Worm (Caenorhabditis elegans) whole organism, L4 larva: ENCODE results near the gene C06B3.1.

Source experiments
- F37D6.2 ChIP-seq: sonication (generic microtip); optimal IDR thresholded peaks from 2 replicates; lab custom pipeline; 2016; ENCODE audit warnings: mild to moderate bottlenecking, missing genetic modification characterization, missing compliant biosample characterization
- R02D3.7 ChIP-seq: fragments of 150-350 bp; sonication (generic microtip); optimal IDR thresholded peaks from 3 replicates; lab custom pipeline; 2014; ENCODE audit warnings: missing biosample characterization, missing genetic modification characterization
- T26A8.4 ChIP-seq: fragments of 200-800 bp; sonication (Bioruptor generic); IDR thresholded peaks from 2 replicates; pipeline ENCODE4 v1.3.6; 2022; ENCODE audit warnings: missing genetic modification characterization, missing compliant biosample characterization
- Y105C5A.15 ChIP-seq: fragments of 200-800 bp; sonication (Bioruptor generic); IDR thresholded peaks from 2 replicates; pipeline ENCODE4 v1.3.6; 2022; ENCODE audit warnings: missing genetic modification characterization, missing compliant biosample characterization
- Y5F2A.4 ChIP-seq: fragments of 200-800 bp; sonication (Bioruptor generic); optimal IDR thresholded peaks from 2 replicates; lab custom pipeline; 2018; ENCODE audit warnings: mild to moderate bottlenecking, missing genetic modification characterization, missing compliant biosample characterization
- Y75B8A.6 ChIP-seq: fragments of 200-800 bp; sonication (Bioruptor generic); IDR thresholded peaks from 2 replicates; pipeline ENCODE4 v1.3.6; 2022; ENCODE audit warnings: missing genetic modification reagents, missing genetic modification characterization, missing compliant biosample characterization
- ZK337.2 ChIP-seq: fragments of 200-800 bp; sonication (Bioruptor generic); IDR thresholded peaks from 2 replicates; pipeline ENCODE4 v1.3.6; 2022; ENCODE audit warnings: missing genetic modification reagents, missing genetic modification characterization, missing compliant biosample characterization
- aha-1 ChIP-seq: fragments of 150-350 bp; peaks from one replicate; lab custom pipeline; 2014; ENCODE audit warnings: missing biosample characterization, missing genetic modification characterization
- aly-2 ChIP-seq: sonication (generic microtip); optimal IDR thresholded peaks from 2 replicates; lab custom pipeline; 2018; ENCODE audit warnings: missing biosample characterization, missing genetic modification characterization
- attf-4 ChIP-seq: sonication (generic microtip); optimal IDR thresholded peaks from 3 replicates; lab custom pipeline; 2017; ENCODE audit warnings: missing biosample characterization, missing genetic modification characterization
- ceh-28 ChIP-seq: fragments of 150-350 bp; optimal IDR thresholded peaks from 2 replicates; lab custom pipeline; 2014; ENCODE audit warnings: missing biosample characterization, missing genetic modification reagents, missing genetic modification characterization
- ceh-62 ChIP-seq: sonication (generic microtip); optimal IDR thresholded peaks from 2 replicates; lab custom pipeline; 2017; ENCODE audit warnings: missing biosample characterization, missing genetic modification characterization
- ceh-82 ChIP-seq: sonication (generic microtip); optimal IDR thresholded peaks from 2 replicates; lab custom pipeline; 2017; ENCODE audit warnings: missing biosample characterization, missing genetic modification characterization
- ces-1 ChIP-seq: fragments of 150-350 bp; sonication (generic microtip); optimal IDR thresholded peaks from 4 replicates; lab custom pipeline; 2014; ENCODE audit warnings: missing biosample characterization, missing genetic modification reagents, missing genetic modification characterization
- daf-19 ChIP-seq: fragments of 200-800 bp; sonication (Bioruptor generic); conservative IDR thresholded peaks from 2 replicates; pipeline ENCODE4 v1.3.6; 2022; ENCODE audit warnings: missing genetic modification characterization, missing compliant biosample characterization
- duxl-1 ChIP-seq: sonication (generic microtip); optimal IDR thresholded peaks from 2 replicates; lab custom pipeline; 2016; ENCODE audit warnings: mild to moderate bottlenecking, missing genetic modification characterization, moderate library complexity, missing compliant biosample characterization; ENCODE audit not compliant: poor library complexity
- egl-43 ChIP-seq: fragments of 200-800 bp; sonication (Bioruptor generic); IDR thresholded peaks from 2 replicates; pipeline ENCODE4 v1.3.6; 2022; ENCODE audit warnings: missing genetic modification reagents, missing genetic modification characterization, missing compliant biosample characterization
- gei-8 ChIP-seq: fragments of 200-800 bp; sonication (Bioruptor generic); optimal IDR thresholded peaks from 2 replicates; lab custom pipeline; 2018; ENCODE audit warnings: mild to moderate bottlenecking, missing genetic modification characterization, missing compliant biosample characterization
- hlh-30 ChIP-seq: sonication (generic microtip); optimal IDR thresholded peaks from 2 replicates; lab custom pipeline; 2017; ENCODE audit warnings: antibody characterized with exemption, mild to moderate bottlenecking, missing genetic modification characterization, missing compliant biosample characterization; ENCODE audit not compliant: insufficient read depth
- lin-15B ChIP-seq: fragments of 150-350 bp; sonication (generic microtip); optimal IDR thresholded peaks from 3 replicates; lab custom pipeline; 2014; ENCODE audit warnings: missing biosample characterization, missing genetic modification characterization
- lin-29 ChIP-seq: fragments of 200-800 bp; sonication (Bioruptor generic); IDR thresholded peaks from 2 replicates; pipeline ENCODE4 v1.3.6; 2022; ENCODE audit warnings: missing genetic modification reagents, missing genetic modification characterization, missing compliant biosample characterization
- lin-38 ChIP-seq: fragments of 200-800 bp; sonication (Bioruptor generic); IDR thresholded peaks from 2 replicates; pipeline ENCODE4 v1.3.6; 2022; ENCODE audit warnings: missing genetic modification reagents, missing genetic modification characterization, missing compliant biosample characterization
- lin-39 ChIP-seq: fragments of 150-350 bp; optimal IDR thresholded peaks from 2 replicates; lab custom pipeline; 2014; ENCODE audit warnings: missing biosample characterization, missing genetic modification reagents, missing genetic modification characterization
- mdl-1 ChIP-seq, 2 experiments: fragments of 150-350 bp in 1 of 2; sonication (generic microtip) in 1 of 2; optimal IDR thresholded peaks; 2 replicates each; lab custom pipeline; 2014 to 2017; ENCODE audit warnings: missing biosample characterization in 2 of 2, missing genetic modification characterization in 2 of 2
- mdt-29 ChIP-seq: fragments of 200-800 bp; sonication (Bioruptor generic); IDR thresholded peaks from 2 replicates; pipeline ENCODE4 v1.3.6; 2022; ENCODE audit warnings: missing genetic modification reagents, missing genetic modification characterization, missing compliant biosample characterization
- mxl-3 ChIP-seq: fragments of 200-800 bp; sonication (Bioruptor generic); optimal IDR thresholded peaks from 2 replicates; lab custom pipeline; 2018; ENCODE audit warnings: mild to moderate bottlenecking, missing genetic modification characterization, missing compliant biosample characterization
- nhr-102 ChIP-seq: sonication (generic microtip); optimal IDR thresholded peaks from 2 replicates; lab custom pipeline; 2016; ENCODE audit warnings: mild to moderate bottlenecking, missing genetic modification characterization, moderate library complexity, missing compliant biosample characterization
- nhr-11 ChIP-seq: fragments of 150-350 bp; optimal IDR thresholded peaks from 2 replicates; lab custom pipeline; 2014; ENCODE audit warnings: missing biosample characterization, missing genetic modification characterization
- nhr-237 ChIP-seq: sonication (generic microtip); optimal IDR thresholded peaks from 2 replicates; lab custom pipeline; 2017; ENCODE audit warnings: missing biosample characterization, missing genetic modification characterization
- nhr-25 ChIP-seq: sonication (generic microtip); optimal IDR thresholded peaks from 2 replicates; lab custom pipeline; 2017; ENCODE audit warnings: missing genetic modification characterization, mild to moderate bottlenecking, missing compliant biosample characterization, antibody characterized with exemption, moderate library complexity, borderline replicate concordance; ENCODE audit not compliant: insufficient read depth
- nhr-28 ChIP-seq: fragments of 150-350 bp; optimal IDR thresholded peaks from 2 replicates; lab custom pipeline; 2014; ENCODE audit warnings: missing biosample characterization, missing genetic modification characterization
- nhr-41 ChIP-seq: fragments of 200-800 bp; sonication (Bioruptor generic); IDR thresholded peaks from 2 replicates; pipeline ENCODE4 v1.3.6; 2022; ENCODE audit warnings: missing genetic modification reagents, missing genetic modification characterization, missing compliant biosample characterization
- nhr-48 ChIP-seq: sonication (generic microtip); optimal IDR thresholded peaks from 2 replicates; lab custom pipeline; 2016; ENCODE audit warnings: mild to moderate bottlenecking, missing genetic modification characterization, missing compliant biosample characterization
- skn-1 ChIP-seq: fragments of 150-350 bp; optimal IDR thresholded peaks from 2 replicates; lab custom pipeline; 2014; ENCODE audit warnings: missing biosample characterization, missing genetic modification characterization
- snpc-4 ChIP-seq: fragments of 150-350 bp; optimal IDR thresholded peaks from 2 replicates; lab custom pipeline; 2014; ENCODE audit warnings: missing biosample characterization, missing genetic modification characterization
- unc-62 ChIP-seq, 3 experiments: fragments of 150-350 bp in 1 of 3; sonication (generic microtip); optimal IDR thresholded peaks in 2 of 3; peaks in 1 of 3; 1 replicate in 1 of 3; 2 replicates in 2 of 3; lab custom pipeline; 2014 to 2017; ENCODE audit warnings: missing biosample characterization in 3 of 3, missing genetic modification characterization in 3 of 3, missing genetic modification reagents in 3 of 3, missing genotype in 1 of 3
- zip-11 ChIP-seq: fragments of 200-800 bp; sonication (Bioruptor generic); IDR thresholded peaks from 2 replicates; pipeline ENCODE4 v1.3.6; 2022; ENCODE audit warnings: missing genetic modification characterization, missing compliant biosample characterization
- ztf-11 ChIP-seq: fragments of 150-350 bp; optimal IDR thresholded peaks from 2 replicates; lab custom pipeline; 2014; ENCODE audit warnings: missing biosample characterization, missing genetic modification characterization

Gene C06B3.1

DNA sequence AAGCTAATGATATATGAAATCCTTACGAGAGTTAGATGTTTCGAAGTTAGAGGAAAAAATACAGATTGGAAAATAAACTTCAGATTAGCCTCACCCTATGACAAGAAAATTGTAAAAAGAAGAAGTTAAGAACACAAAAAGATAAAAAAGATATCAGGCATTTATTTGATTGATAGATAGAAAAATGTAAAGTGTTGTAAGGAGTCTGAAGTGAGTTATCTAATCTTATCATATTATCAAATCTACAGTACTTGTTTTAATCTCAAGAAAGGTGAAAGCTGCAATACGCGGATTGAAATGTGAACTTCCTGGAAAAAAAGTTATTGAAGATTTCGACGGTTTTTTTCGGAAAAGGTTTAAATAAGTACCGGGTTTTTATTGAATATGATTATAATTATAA lies 32.8 kb downstream of the C06B3.1 start:
- TF ChIP-seq ZK337.2 (GFP tag; lab: Robert Waterston, UW) (no peak), ceh-28 (tag; lab: Kevin White, UChicago) (no peak), nhr-102 (tag; lab: Kevin White, UChicago) (no peak), egl-43 (GFP tag; lab: Robert Waterston, UW) (no peak), nhr-237 (no peak), gei-8 (no peak)

DNA sequence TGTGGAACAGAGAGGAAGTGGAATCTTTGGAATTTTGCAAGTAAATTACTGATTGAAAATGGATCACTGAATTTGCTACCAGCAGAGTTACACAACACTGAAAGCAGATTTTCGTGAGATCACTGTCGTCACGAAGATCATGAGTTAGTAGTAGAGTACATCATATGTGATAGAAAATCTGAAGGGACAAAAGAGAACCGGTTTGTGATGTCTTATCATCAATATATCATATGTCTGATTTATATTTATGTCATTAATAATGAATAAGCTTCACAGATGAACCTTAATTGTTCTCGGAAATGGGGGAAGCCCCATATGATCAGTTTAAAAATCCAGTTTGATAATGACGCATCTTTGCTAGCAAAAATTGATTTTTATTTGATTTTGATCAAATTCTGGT lies 33.5 kb downstream of the C06B3.1 start:
- TF ChIP-seq zip-11 (no peak), attf-4 (tag; lab: Kevin White, UChicago) (no peak), lin-29 (GFP tag; lab: Robert Waterston, UW) (no peak), nhr-41 (GFP tag; lab: Robert Waterston, UW) (no peak), ces-1 (GFP tag; lab: Kevin White, UChicago) (no peak), nhr-28 (tag; lab: Kevin White, UChicago) (peak; percentile 33), lin-39 (tag; lab: Kevin White, UChicago) (no peak), hlh-30 (tag; lab: Kevin White, UChicago) (peak; percentile 70), aly-2 (tag; lab: Kevin White, UChicago) (no peak), nhr-48 (no peak), mdl-1 (tag; optimal IDR thresholded peaks at IDR 0.05; lab: Kevin White, UChicago) (peak in 1 of 2 experiments; percentile 44), aha-1 (tag; lab: Kevin White, UChicago) (peak; percentile 23), nhr-102 (tag; lab: Kevin White, UChicago) (no peak), lin-38 (GFP tag; lab: Robert Waterston, UW) (no peak), F37D6.2 (tag; lab: Kevin White, UChicago) (no peak), T26A8.4 (GFP tag; lab: Robert Waterston, UW) (no peak)

DNA sequence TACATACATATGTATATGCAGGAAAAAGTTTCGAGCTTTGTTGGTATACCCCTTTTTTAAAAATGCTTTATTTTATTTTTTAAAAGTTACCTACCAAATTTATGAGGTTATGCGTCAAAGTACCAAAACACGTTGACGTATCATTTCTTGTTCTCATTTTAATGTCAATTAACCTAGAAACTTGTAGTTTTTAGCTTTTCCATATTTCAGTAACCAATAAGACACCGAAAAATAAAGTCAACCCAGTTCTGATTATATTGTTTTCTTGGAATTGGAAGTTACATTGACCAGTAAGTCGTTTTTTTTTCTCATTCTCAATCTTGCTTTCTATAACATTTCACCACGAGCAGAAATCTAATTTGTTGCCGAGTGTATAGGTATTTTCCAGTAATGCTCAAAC lies 34.3 kb downstream of the C06B3.1 start, which contains the start of gene srw-145:
Gene srw-145 (plus strand): TSS at position 301 of the 400 bp plus-strand sequence.
- TF ChIP-seq ceh-62 (tag; lab: Kevin White, UChicago): no peak
- TF ChIP-seq aha-1 (tag; lab: Kevin White, UChicago): peak; percentile 41
- peak; percentile 6 for TF ChIP-seq nhr-11 (tag; lab: Kevin White, UChicago)

DNA sequence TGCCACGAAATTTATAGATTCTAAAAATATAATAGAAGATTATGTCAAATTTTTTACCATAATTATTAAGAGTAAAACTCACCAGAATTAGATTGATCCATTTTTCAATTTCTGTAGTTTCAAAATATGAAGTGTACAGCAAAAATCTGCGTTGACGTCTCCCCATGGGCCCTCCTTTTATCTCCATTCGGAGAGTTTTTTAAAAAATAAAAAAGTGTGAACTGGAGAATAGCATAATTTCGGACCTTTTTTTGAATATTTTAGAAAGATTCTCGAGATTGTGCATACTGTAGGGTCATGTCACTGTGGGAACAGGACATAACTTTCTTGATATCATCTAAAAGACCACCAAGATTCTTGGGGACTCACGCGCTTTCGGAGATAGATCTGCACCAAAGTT lies 39.5 kb downstream of the C06B3.1 start, which contains the start of gene dpr-1:
Gene dpr-1 (minus strand): TSS at position 101 of the 400 bp plus-strand sequence.
- TF ChIP-seq nhr-102 (tag; lab: Kevin White, UChicago) (no peak), nhr-25 (tag; lab: Kevin White, UChicago) (no peak), R02D3.7 (tag; lab: Kevin White, UChicago) (no peak), ztf-11 (tag; lab: Kevin White, UChicago) (no peak), ces-1 (GFP tag; lab: Kevin White, UChicago) (no peak), Y105C5A.15 (GFP tag; lab: Robert Waterston, UW) (no peak), ceh-82 (tag; lab: Kevin White, UChicago) (no peak), snpc-4 (tag; lab: Kevin White, UChicago) (no peak), T26A8.4 (GFP tag; lab: Robert Waterston, UW) (no peak), Y75B8A.6 (no peak)

DNA sequence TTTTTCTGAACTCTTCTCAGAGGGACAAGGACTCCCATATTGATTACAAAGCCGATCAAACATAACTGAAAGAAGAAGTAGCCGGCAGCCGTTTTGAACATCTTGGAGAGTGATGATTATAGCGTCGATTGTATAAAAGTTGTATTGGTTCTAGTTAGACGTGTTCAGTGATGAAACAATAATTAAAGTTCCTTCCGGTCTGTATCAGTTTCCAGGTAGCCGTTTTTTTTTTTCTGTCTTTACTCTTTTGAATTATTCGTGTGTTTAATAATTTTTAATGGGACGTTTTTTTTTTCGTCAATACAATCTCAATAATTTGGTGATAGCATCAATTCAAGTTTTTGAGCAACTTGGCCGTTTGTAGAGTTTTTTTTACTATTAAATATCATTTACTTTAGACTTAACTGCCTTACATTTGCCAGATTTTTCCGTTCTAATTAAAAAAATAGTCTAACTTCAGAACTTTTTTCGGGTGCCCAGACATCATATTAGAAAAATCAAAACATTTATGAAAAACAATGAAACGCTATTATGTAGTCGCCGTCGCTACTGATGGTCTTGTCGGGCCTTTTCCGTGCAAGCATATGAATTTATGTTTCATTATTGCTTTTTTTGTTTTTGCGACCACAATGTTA lies 43.9 kb downstream of the C06B3.1 start, which contains the start of the genes srx-10 and clec-226:
Gene srx-10 (minus strand): TSS at position 101 of the 635 bp plus-strand sequence.
Gene clec-226 (plus strand): TSS at position 585 of the 635 bp plus-strand sequence.
- TF ChIP-seq skn-1 (tag; lab: Kevin White, UChicago) (no peak), unc-62 (GFP tag; optimal IDR thresholded peaks at IDR 0.05 in 1 of 2; lab: Kevin White, UChicago) (no peak), unc-62 (tag; optimal IDR thresholded peaks at IDR 0.05; lab: Kevin White, UChicago) (no peak), mxl-3 (GFP tag; lab: Kevin White, UChicago) (no peak), duxl-1 (no peak), lin-15B (tag; lab: Kevin White, UChicago) (no peak), daf-19 (GFP tag; lab: Robert Waterston, UW) (no peak), ZK337.2 (GFP tag; lab: Robert Waterston, UW) (no peak), Y5F2A.4 (no peak), mdt-29 (GFP tag; lab: Robert Waterston, UW) (no peak)
- TF ChIP-seq, all 104 proteins: peak for 0
